Fruit fly (Drosophila melanogaster) whole organism, embryonic: ENCODE data around the gene Cubn.

Experiments used
- Asciz ChIP-seq: fragments of 200-800 bp; sonication (Bioruptor generic); optimal IDR thresholded peaks from 2 replicates; lab custom pipeline; 2017; ENCODE audit warnings: missing biosample characterization, mild to moderate bottlenecking, missing genetic modification characterization, missing genetic modification reagents
- C15 ChIP-seq: fragments of 200-800 bp; sonication (Bioruptor generic); IDR thresholded peaks from 3 replicates; pipeline ENCODE4 v1.3.6; 2022; ENCODE audit warnings: missing biosample characterization, missing genetic modification characterization
- CG10565 ChIP-seq: fragments of 200-800 bp; sonication (Bioruptor generic); optimal IDR thresholded peaks from 3 replicates; lab custom pipeline; 2016; ENCODE audit warnings: missing biosample characterization, mild to moderate bottlenecking, missing genetic modification characterization
- CG12219 ChIP-seq: fragments of 200-800 bp; sonication (Bioruptor generic); optimal IDR thresholded peaks from 3 replicates; lab custom pipeline; 2018; ENCODE audit warnings: missing biosample characterization, mild to moderate bottlenecking, missing genetic modification characterization
- CG12391 ChIP-seq: fragments of 200-800 bp; sonication (Bioruptor generic); optimal IDR thresholded peaks from 3 replicates; lab custom pipeline; 2018; ENCODE audit warnings: missing biosample characterization, mild to moderate bottlenecking, missing genetic modification characterization, moderate library complexity
- CG13775 ChIP-seq: fragments of 200-800 bp; sonication (Bioruptor generic); optimal IDR thresholded peaks from 3 replicates; lab custom pipeline; 2017; ENCODE audit warnings: missing biosample characterization, mild to moderate bottlenecking, missing genetic modification characterization
- CG1647 ChIP-seq: fragments of 200-800 bp; sonication (Bioruptor generic); optimal IDR thresholded peaks from 3 replicates; lab custom pipeline; 2016; ENCODE audit warnings: missing biosample characterization, missing genetic modification characterization
- CG2202 ChIP-seq: fragments of 200-800 bp; sonication (Bioruptor generic); optimal IDR thresholded peaks from 2 replicates; lab custom pipeline; 2018; ENCODE audit warnings: missing biosample characterization, mild to moderate bottlenecking, missing genetic modification characterization
- CG6854 ChIP-seq: fragments of 200-800 bp; sonication (Bioruptor generic); optimal IDR thresholded peaks from 3 replicates; lab custom pipeline; 2017; ENCODE audit warnings: missing biosample characterization, mild to moderate bottlenecking, missing genetic modification characterization
- CG7839 ChIP-seq: fragments of 200-800 bp; sonication (Bioruptor generic); optimal IDR thresholded peaks from 3 replicates; lab custom pipeline; 2018; ENCODE audit warnings: missing biosample characterization, mild to moderate bottlenecking, missing genetic modification characterization, moderate library complexity
- CG8281 ChIP-seq: fragments of 200-800 bp; sonication (Bioruptor generic); optimal IDR thresholded peaks from 2 replicates; lab custom pipeline; 2018; ENCODE audit warnings: missing biosample characterization, mild to moderate bottlenecking, missing genetic modification characterization, moderate library complexity
- CkIIα-i1 ChIP-seq: fragments of 200-800 bp; sonication (Bioruptor generic); IDR thresholded peaks from 2 replicates; pipeline ENCODE4 v1.3.6; 2022; ENCODE audit warnings: missing biosample characterization, missing genetic modification characterization
- Dbx ChIP-seq: fragments of 200-800 bp; sonication (Bioruptor generic); IDR thresholded peaks from 3 replicates; pipeline ENCODE4 v1.3.6; 2022; ENCODE audit warnings: missing biosample characterization, missing genetic modification characterization
- Dfd ChIP-seq, 2 experiments: fragments of >200 bp; optimal IDR thresholded peaks; 2 replicates each; lab custom pipeline; 2017; ENCODE audit warnings: missing biosample characterization in 2 of 2, missing genetic modification characterization in 2 of 2
- Dip3 ChIP-seq: fragments of 200-800 bp; sonication (Bioruptor generic); optimal IDR thresholded peaks from 3 replicates; lab custom pipeline; 2016; ENCODE audit warnings: missing biosample characterization, missing genetic modification characterization
- E2f1 ChIP-seq: fragments of 200-800 bp; sonication (Bioruptor generic); IDR thresholded peaks from 2 replicates; pipeline ENCODE4 v1.3.6; 2022; ENCODE audit warnings: missing biosample characterization, missing genetic modification characterization
- Elba2 ChIP-seq: fragments of 200-800 bp; sonication (Bioruptor generic); optimal IDR thresholded peaks from 3 replicates; lab custom pipeline; 2016; ENCODE audit warnings: missing biosample characterization, missing genetic modification characterization
- H2.0 ChIP-seq: fragments of 200-800 bp; sonication (Bioruptor generic); IDR thresholded peaks from 2 replicates; pipeline ENCODE4 v1.3.6; 2022; ENCODE audit warnings: missing biosample characterization, missing genetic modification characterization
- HHEX ChIP-seq: fragments of 200-800 bp; sonication (Bioruptor generic); optimal IDR thresholded peaks from 3 replicates; lab custom pipeline; 2017; ENCODE audit warnings: missing biosample characterization, mild to moderate bottlenecking, missing genetic modification characterization, missing genetic modification reagents
- Mad ChIP-seq: fragments of 200-800 bp; sonication (Bioruptor generic); optimal IDR thresholded peaks from 2 replicates; lab custom pipeline; 2016; ENCODE audit warnings: missing biosample characterization, missing genetic modification characterization
- NC2β ChIP-seq: fragments of 200-800 bp; sonication (Bioruptor generic); optimal IDR thresholded peaks from 2 replicates; lab custom pipeline; 2016; ENCODE audit warnings: missing biosample characterization, missing genetic modification characterization
- Nf-YB ChIP-seq: fragments of 200-800 bp; sonication (Bioruptor generic); optimal IDR thresholded peaks from 3 replicates; lab custom pipeline; 2019; ENCODE audit warnings: missing biosample characterization, mild to moderate bottlenecking, missing genetic modification characterization, moderate library complexity
- Nf-YC ChIP-seq: fragments of 200-800 bp; optimal IDR thresholded peaks from 3 replicates; lab custom pipeline; 2019; ENCODE audit warnings: missing biosample characterization, mild to moderate bottlenecking, missing genetic modification characterization, moderate library complexity
- Poxn ChIP-seq: fragments of 200-800 bp; sonication (Bioruptor generic); IDR thresholded peaks from 2 replicates; pipeline ENCODE4 v1.3.6; 2022; ENCODE audit warnings: missing biosample characterization, missing genetic modification characterization
- Sox100B ChIP-seq: fragments of 200-800 bp; sonication (Bioruptor generic); optimal IDR thresholded peaks from 3 replicates; lab custom pipeline; 2018; ENCODE audit warnings: missing biosample characterization, mild to moderate bottlenecking, missing genetic modification characterization
- Ssrp ChIP-seq: fragments of 200-800 bp; sonication (Bioruptor generic); optimal IDR thresholded peaks from 2 replicates; lab custom pipeline; 2018; ENCODE audit warnings: missing biosample characterization, mild to moderate bottlenecking, missing genetic modification characterization, moderate library complexity
- Xrp1 ChIP-seq: fragments of 200-800 bp; sonication (Bioruptor generic); IDR thresholded peaks from 2 replicates; pipeline ENCODE4 v1.3.6; 2022; ENCODE audit warnings: missing biosample characterization, missing genetic modification characterization
- al ChIP-seq: fragments of 200-800 bp; sonication (Bioruptor generic); IDR thresholded peaks from 2 replicates; pipeline ENCODE4 v1.3.6; 2022; ENCODE audit warnings: missing biosample characterization, missing genetic modification characterization
- ara ChIP-seq: fragments of 200-800 bp; sonication (Bioruptor generic); IDR thresholded peaks from 2 replicates; pipeline ENCODE4 v1.3.6; 2022; ENCODE audit warnings: missing biosample characterization, missing genetic modification characterization
- ash1 ChIP-seq: fragments of 200-800 bp; sonication (Bioruptor generic); optimal IDR thresholded peaks from 2 replicates; lab custom pipeline; 2018; ENCODE audit warnings: missing biosample characterization, mild to moderate bottlenecking, missing genetic modification characterization
- bbx ChIP-seq: fragments of 200-800 bp; sonication (Bioruptor generic); IDR thresholded peaks from 2 replicates; pipeline ENCODE4 v1.3.6; 2022; ENCODE audit warnings: missing biosample characterization, missing genetic modification characterization; ENCODE audit not compliant: partially characterized antibody
- bigmax ChIP-seq: fragments of 200-800 bp; sonication (Bioruptor generic); optimal IDR thresholded peaks from 2 replicates; lab custom pipeline; 2018; ENCODE audit warnings: missing biosample characterization, mild to moderate bottlenecking, missing genetic modification characterization
- cas ChIP-seq: fragments of 200-800 bp; sonication (Bioruptor generic); IDR thresholded peaks from 2 replicates; pipeline ENCODE4 v1.3.6; 2022; ENCODE audit warnings: missing biosample characterization, missing genetic modification characterization
- cato ChIP-seq: fragments of 200-800 bp; sonication (Bioruptor generic); optimal IDR thresholded peaks from 2 replicates; lab custom pipeline; 2016; ENCODE audit warnings: missing biosample characterization, missing genetic modification characterization, borderline replicate concordance
- eyg ChIP-seq: fragments of 200-800 bp; sonication (Bioruptor generic); optimal IDR thresholded peaks from 3 replicates; lab custom pipeline; 2016; ENCODE audit warnings: missing biosample characterization, missing genetic modification characterization
- grn ChIP-seq: fragments of 200-800 bp; sonication (Bioruptor generic); optimal IDR thresholded peaks from 3 replicates; lab custom pipeline; 2017; ENCODE audit warnings: missing biosample characterization, missing genetic modification characterization
- gro ChIP-seq: fragments of 200-800 bp; sonication (Bioruptor generic); optimal IDR thresholded peaks from 2 replicates; lab custom pipeline; 2016; ENCODE audit warnings: missing biosample characterization, missing genetic modification characterization
- kni ChIP-seq: fragments of 200-800 bp; sonication (Bioruptor generic); optimal IDR thresholded peaks from 3 replicates; lab custom pipeline; 2017; ENCODE audit warnings: mild to moderate bottlenecking, missing biosample characterization, missing genetic modification reagents, missing genetic modification characterization
- lbe ChIP-seq: fragments of 200-800 bp; sonication (Bioruptor generic); optimal IDR thresholded peaks from 2 replicates; lab custom pipeline; 2016; ENCODE audit warnings: missing biosample characterization, mild to moderate bottlenecking, missing genetic modification characterization
- nmo ChIP-seq: fragments of 200-800 bp; sonication (Bioruptor generic); optimal IDR thresholded peaks from 2 replicates; lab custom pipeline; 2018; ENCODE audit warnings: missing biosample characterization, mild to moderate bottlenecking, missing genetic modification characterization, moderate library complexity
- nom ChIP-seq: fragments of 200-800 bp; sonication (Bioruptor generic); optimal IDR thresholded peaks from 2 replicates; lab custom pipeline; 2017; ENCODE audit warnings: missing biosample characterization, missing genetic modification characterization, mild to moderate bottlenecking, moderate library complexity, missing genetic modification reagents
- psq ChIP-seq: fragments of 200-800 bp; sonication (Bioruptor generic); optimal IDR thresholded peaks from 2 replicates; lab custom pipeline; 2017; ENCODE audit warnings: missing biosample characterization, missing genetic modification characterization
- schlank ChIP-seq: fragments of 200-800 bp; sonication (Bioruptor generic); optimal IDR thresholded peaks from 2 replicates; lab custom pipeline; 2018; ENCODE audit warnings: missing biosample characterization, mild to moderate bottlenecking, missing genetic modification characterization
- sens ChIP-seq: fragments of 200-800 bp; sonication (Bioruptor generic); peaks from one replicate; lab custom pipeline; 2016; ENCODE audit warnings: missing biosample characterization, missing genetic modification characterization
- sob ChIP-seq: fragments of 200-800 bp; sonication (Bioruptor generic); IDR thresholded peaks from 2 replicates; pipeline ENCODE4 v1.3.6; 2022; ENCODE audit warnings: missing biosample characterization, missing genetic modification characterization
- tio ChIP-seq: fragments of 200-800 bp; sonication (Bioruptor generic); optimal IDR thresholded peaks from 2 replicates; lab custom pipeline; 2017; ENCODE audit warnings: missing biosample characterization, missing genetic modification characterization, inconsistent platforms
- tna ChIP-seq: fragments of 200-800 bp; sonication (Bioruptor generic); IDR thresholded peaks from 2 replicates; pipeline ENCODE4 v1.3.6; 2022; ENCODE audit warnings: missing biosample characterization, missing genetic modification characterization; ENCODE audit not compliant: partially characterized antibody
- zfh1 ChIP-seq: fragments of 200-800 bp; sonication (Bioruptor generic); IDR thresholded peaks from 3 replicates; pipeline ENCODE4 v1.3.6; 2022; ENCODE audit warnings: missing biosample characterization, missing genetic modification characterization
- zfh2 ChIP-seq: fragments of 200-800 bp; sonication (Bioruptor generic); optimal IDR thresholded peaks from 2 replicates; lab custom pipeline; 2016; ENCODE audit warnings: missing biosample characterization, missing genetic modification characterization

The Cubn gene

DNA sequence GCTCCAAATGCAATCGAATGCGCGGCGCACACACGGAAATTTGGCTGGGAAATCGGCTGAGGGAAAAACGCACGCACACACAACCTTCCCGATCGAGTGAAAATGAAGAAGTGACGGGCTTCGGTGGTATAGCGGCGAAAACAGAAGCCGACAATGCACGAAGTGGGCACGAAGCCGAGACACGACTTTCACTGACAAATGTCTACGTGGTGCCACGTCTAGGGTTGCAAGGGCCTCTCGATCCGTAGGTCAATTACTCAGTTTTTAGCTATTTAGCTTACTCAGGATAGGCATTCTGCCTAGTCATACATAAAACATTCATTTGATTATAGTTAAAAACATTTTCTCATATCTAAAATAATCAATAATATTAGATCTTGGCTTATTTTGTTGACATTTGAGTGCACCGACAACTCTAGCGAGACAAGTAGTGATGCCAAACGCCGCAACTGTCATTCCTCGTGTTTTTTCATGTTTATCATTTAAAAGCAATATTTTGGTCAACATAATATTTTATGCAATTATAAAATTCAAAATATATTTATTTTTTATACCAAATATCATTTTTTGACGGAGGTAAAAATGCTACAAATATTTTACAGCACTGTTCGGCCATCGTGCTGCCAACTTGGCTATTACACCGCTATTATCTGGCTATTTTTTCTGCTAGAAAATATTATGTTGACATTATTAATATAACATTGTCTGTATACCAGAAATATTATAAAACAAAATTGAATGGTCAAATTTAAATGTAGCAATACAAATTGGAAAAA is 17.4 kb downstream of the Cubn start (continued):
- TF ChIP-seq cas (GFP tag; lab: Robert Waterston, UW) (no peak), NC2β (GFP tag; lab: Kevin White, UChicago) (peak; percentile 81), CG12219 (GFP tag; lab: Kevin White, UChicago) (peak; percentile 87), grn (GFP tag; lab: Kevin White, UChicago) (peak; percentile 28), Nf-YB (GFP tag; lab: Kevin White, UChicago) (peak; percentile 73), Dbx (peak; percentile 86), CG8281 (tag; lab: Kevin White, UChicago) (peak; percentile 43), zfh1 (GFP tag; lab: Robert Waterston, UW) (peak; percentile 88), CG10565 (no peak), H2.0 (GFP tag; lab: Robert Waterston, UW) (peak; percentile 88), zfh2 (GFP tag; lab: Kevin White, UChicago) (peak; percentile 53), Nf-YC (tag; lab: Kevin White, UChicago) (peak; percentile 79), Dip3 (peak; percentile 76), lbe (peak; percentile 86), Elba2 (GFP tag; lab: Kevin White, UChicago) (peak; percentile 70), bigmax (no peak), CG13775 (GFP tag; lab: Kevin White, UChicago) (peak; percentile 85), psq (peak; percentile 59), sens (peak; percentile 97), nom (GFP tag; lab: Kevin White, UChicago) (peak; percentile 81), kni (peak; percentile 45), tna (GFP tag; lab: Robert Waterston, UW) (0 out of 2 replicates have a peak, but pooled peaks have one; percentile 40), eyg (no peak), E2f1 (peak; percentile 64), cato (peak; percentile 64), ash1 (GFP tag; lab: Kevin White, UChicago) (peak; percentile 27), ara (GFP tag; lab: Robert Waterston, UW) (peak; percentile 87), Ssrp (tag; lab: Kevin White, UChicago) (peak; percentile 84), bbx (GFP tag; lab: Robert Waterston, UW) (peak; percentile 43; the same call in 1 of the 2 replicates), Asciz (GFP tag; lab: Kevin White, UChicago) (peak; percentile 77), Sox100B (GFP tag; lab: Kevin White, UChicago) (peak; percentile 74), Dfd (GFP tag; optimal IDR thresholded peaks at IDR 0.05; lab: Kevin White, UChicago) (no peak), Mad (peak; percentile 83), CG6854 (GFP tag; lab: Kevin White, UChicago) (peak; percentile 75), Xrp1 (peak; percentile 94), CG12391 (tag; lab: Kevin White, UChicago) (peak; percentile 88), sob (peak; percentile 89), tio (GFP tag; lab: Kevin White, UChicago) (peak; percentile 84), Poxn (GFP tag; lab: Robert Waterston, UW) (no peak), gro (GFP tag; lab: Kevin White, UChicago) (peak; percentile 55), al (GFP tag; lab: Robert Waterston, UW) (peak; percentile 77), schlank (tag; lab: Kevin White, UChicago) (peak; percentile 84), CG2202 (tag; lab: Kevin White, UChicago) (peak; percentile 76), CG7839 (tag; lab: Kevin White, UChicago) (peak; percentile 90), CG1647 (peak; percentile 67), CkIIα-i1 (GFP tag; lab: Robert Waterston, UW) (no peak), C15 (GFP tag; lab: Robert Waterston, UW) (peak; percentile 75; the same call in 1 of the 3 replicates), HHEX (GFP tag; lab: Kevin White, UChicago) (peak; percentile 89), nmo (peak; percentile 87)
